Fruit fly (Drosophila melanogaster) whole organism: ENCODE measurements around the gene dachs.

ENCODE experiments used
- CG8478 ChIP-seq: fragments of >200 bp; optimal IDR thresholded peaks from 2 replicates; lab custom pipeline; 2018; ENCODE audit warnings: inconsistent platforms
- Dll ChIP-seq: fragments of >200 bp; optimal IDR thresholded peaks from 2 replicates; lab custom pipeline; 2017
- EcR ChIP-seq, 2 experiments: fragments of >200 bp; optimal IDR thresholded peaks; 2 replicates each; lab custom pipeline; 2017; ENCODE audit warnings: missing biosample characterization in 2 of 2, missing genetic modification characterization in 2 of 2, missing genetic modification reagents in 2 of 2
- pan ChIP-seq: fragments of >200 bp; optimal IDR thresholded peaks from 2 replicates; lab custom pipeline; 2017
- psq ChIP-seq: fragments of >200 bp; optimal IDR thresholded peaks from 2 replicates; lab custom pipeline; 2017
- usp ChIP-seq: fragments of >200 bp; optimal IDR thresholded peaks from 2 replicates; lab custom pipeline; 2017; ENCODE audit warnings: missing biosample characterization, missing genetic modification characterization, mixed read lengths

DNA sequence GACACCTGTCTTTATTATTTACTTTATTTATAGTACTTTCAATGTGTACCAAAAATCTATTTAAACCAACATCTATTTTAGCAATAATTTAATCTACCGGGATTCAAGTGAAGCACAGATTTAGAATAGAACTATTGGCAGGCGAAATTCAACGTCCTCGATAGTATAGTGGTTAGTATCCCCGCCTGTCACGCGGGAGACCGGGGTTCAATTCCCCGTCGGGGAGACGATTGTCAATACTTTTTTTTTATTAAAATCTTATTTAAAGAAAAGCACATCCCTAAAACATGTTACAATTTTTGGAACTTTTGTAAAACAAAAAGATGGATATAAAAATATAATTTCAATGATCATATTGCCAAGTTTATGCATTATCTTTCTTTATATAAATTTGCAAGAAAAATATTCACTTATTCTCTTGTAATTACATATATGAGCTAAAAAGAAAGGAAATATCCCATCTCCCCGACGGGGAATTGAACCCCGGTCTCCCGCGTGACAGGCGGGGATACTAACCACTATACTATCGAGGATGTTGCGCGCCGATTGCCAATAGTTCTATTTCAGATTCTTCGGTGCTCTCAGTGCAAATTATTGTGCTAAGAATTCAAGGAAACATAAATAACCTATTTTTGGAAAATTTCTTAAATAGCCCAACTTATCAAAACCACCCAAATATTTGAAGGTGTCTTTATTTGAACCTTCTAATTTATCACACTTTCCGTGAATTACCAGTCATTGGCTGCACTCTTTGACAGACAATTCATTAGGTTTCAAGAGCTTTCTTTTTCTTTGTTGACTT lies 15.2 kb downstream of the dachs start, which contains the start of gene CG43796:
- TF ChIP-seq usp (GFP tag; lab: Kevin White, UChicago) (no peak), psq (lab: Kevin White, UChicago) (no peak), Dll (lab: Kevin White, UChicago) (no peak), CG8478 (lab: Kevin White, UChicago) (no peak), pan (lab: Kevin White, UChicago) (no peak), EcR (GFP tag; optimal IDR thresholded peaks at IDR 0.05; lab: Kevin White, UChicago) (no peak)
